Fruit fly (Drosophila melanogaster) whole organism, embryonic: Measurements from ENCODE around the gene HIP-R.

ENCODE experiments used
- Abd-B ChIP-seq: fragments of 200-800 bp; sonication (Bioruptor generic); optimal IDR thresholded peaks from 2 replicates; lab custom pipeline; 2018; ENCODE audit warnings: missing biosample characterization, mild to moderate bottlenecking, missing genetic modification characterization, moderate library complexity
- CG10267 ChIP-seq: fragments of 200-800 bp; sonication (Bioruptor generic); optimal IDR thresholded peaks from 2 replicates; lab custom pipeline; 2018; ENCODE audit warnings: missing biosample characterization, mild to moderate bottlenecking, missing genetic modification characterization, moderate library complexity
- CG10366 ChIP-seq: fragments of 200-800 bp; sonication (Bioruptor generic); IDR thresholded peaks from 2 replicates; pipeline ENCODE4 v1.3.6; 2022; ENCODE audit warnings: missing biosample characterization, missing genetic modification characterization
- CG13296 ChIP-seq: fragments of 200-800 bp; sonication (Bioruptor generic); optimal IDR thresholded peaks from 3 replicates; lab custom pipeline; 2018; ENCODE audit warnings: missing biosample characterization, mild to moderate bottlenecking, missing genetic modification characterization
- CG13424 ChIP-seq: fragments of 200-800 bp; sonication (Bioruptor generic); optimal IDR thresholded peaks from 2 replicates; lab custom pipeline; 2019; ENCODE audit warnings: missing biosample characterization, mild to moderate bottlenecking, missing genetic modification characterization, moderate library complexity
- CG1529 ChIP-seq: fragments of 200-800 bp; sonication (Bioruptor generic); optimal IDR thresholded peaks from 3 replicates; lab custom pipeline; 2018; ENCODE audit warnings: missing biosample characterization, missing genetic modification characterization
- CG1792 ChIP-seq: fragments of 200-800 bp; sonication (Bioruptor generic); optimal IDR thresholded peaks from 2 replicates; lab custom pipeline; 2016; ENCODE audit warnings: missing biosample characterization, missing genetic modification characterization
- CG3065 ChIP-seq: fragments of 200-800 bp; sonication (Bioruptor generic); optimal IDR thresholded peaks from 2 replicates; lab custom pipeline; 2016; ENCODE audit warnings: missing biosample characterization, missing genetic modification characterization
- CG31365 ChIP-seq: fragments of 200-800 bp; sonication (Bioruptor generic); optimal IDR thresholded peaks from 2 replicates; lab custom pipeline; 2018; ENCODE audit warnings: missing biosample characterization, mild to moderate bottlenecking, missing genetic modification characterization
- CG33213 ChIP-seq: fragments of 200-800 bp; sonication (Bioruptor generic); optimal IDR thresholded peaks from 3 replicates; lab custom pipeline; 2016; ENCODE audit warnings: missing biosample characterization, missing genetic modification characterization
- CG4360 ChIP-seq: fragments of 200-800 bp; sonication (Bioruptor generic); IDR thresholded peaks from 2 replicates; pipeline ENCODE4 v1.3.6; 2022; ENCODE audit warnings: missing biosample characterization, missing genetic modification characterization
- CG5180 ChIP-seq: fragments of 200-800 bp; sonication (Bioruptor generic); optimal IDR thresholded peaks from 3 replicates; lab custom pipeline; 2017; ENCODE audit warnings: missing biosample characterization, missing genetic modification characterization, mild to moderate bottlenecking, moderate library complexity, missing genetic modification reagents
- CG6272 ChIP-seq: fragments of 200-800 bp; sonication (Bioruptor generic); IDR thresholded peaks from 2 replicates; pipeline ENCODE4 v1.3.6; 2022; ENCODE audit warnings: missing biosample characterization, missing genetic modification characterization
- CG6683 ChIP-seq: fragments of 200-800 bp; sonication (Bioruptor generic); optimal IDR thresholded peaks from 2 replicates; lab custom pipeline; 2017; ENCODE audit warnings: missing biosample characterization, mild to moderate bottlenecking, missing genetic modification characterization, missing genetic modification reagents
- CG7786 ChIP-seq: fragments of 200-800 bp; sonication (Bioruptor generic); optimal IDR thresholded peaks from 2 replicates; lab custom pipeline; 2016; ENCODE audit warnings: missing biosample characterization, missing genetic modification characterization
- CG8924 ChIP-seq: fragments of 200-800 bp; optimal IDR thresholded peaks from 3 replicates; lab custom pipeline; 2019; ENCODE audit warnings: missing biosample characterization, mild to moderate bottlenecking, missing genetic modification characterization, moderate library complexity
- CG9215 ChIP-seq: fragments of 200-800 bp; sonication (Bioruptor generic); IDR thresholded peaks from 2 replicates; pipeline ENCODE4 v1.3.6; 2022; ENCODE audit warnings: missing biosample characterization, missing genetic modification characterization
- CG9727 ChIP-seq: fragments of 200-800 bp; sonication (Bioruptor generic); optimal IDR thresholded peaks from 3 replicates; lab custom pipeline; 2017; ENCODE audit warnings: missing biosample characterization, mild to moderate bottlenecking, missing genetic modification characterization
- CrebB ChIP-seq: fragments of 200-800 bp; sonication (Bioruptor generic); optimal IDR thresholded peaks from 3 replicates; lab custom pipeline; 2018; ENCODE audit warnings: missing biosample characterization, mild to moderate bottlenecking, missing genetic modification characterization
- Dll ChIP-seq: fragments of 200-800 bp; sonication (Bioruptor generic); IDR thresholded peaks from 4 replicates; pipeline ENCODE4 v1.3.6; 2022; ENCODE audit warnings: missing biosample characterization, missing genetic modification characterization; ENCODE audit not compliant: partially characterized antibody
- E2f1 ChIP-seq: fragments of 200-800 bp; sonication (Bioruptor generic); IDR thresholded peaks from 2 replicates; pipeline ENCODE4 v1.3.6; 2022; ENCODE audit warnings: missing biosample characterization, missing genetic modification characterization
- Eip74EF ChIP-seq, 2 experiments: fragments of 200-800 bp in 1 of 2; fragments of >200 bp in 1 of 2; sonication (Bioruptor generic) in 1 of 2; optimal IDR thresholded peaks; 2 replicates each; lab custom pipeline; 2017 to 2019; ENCODE audit warnings: missing biosample characterization in 2 of 2, missing genetic modification characterization in 2 of 2, mild to moderate bottlenecking in 1 of 2, moderate library complexity in 1 of 2
- Fer1 ChIP-seq: fragments of 200-800 bp; sonication (Bioruptor generic); optimal IDR thresholded peaks from 2 replicates; lab custom pipeline; 2017; ENCODE audit warnings: missing biosample characterization, mild to moderate bottlenecking, missing genetic modification characterization
- Gug ChIP-seq: fragments of 200-800 bp; sonication (Bioruptor generic); IDR thresholded peaks from 4 replicates; pipeline ENCODE4 v1.3.6; 2022; ENCODE audit warnings: missing biosample characterization, missing genetic modification characterization
- Hmx ChIP-seq: fragments of 200-800 bp; sonication (Bioruptor generic); optimal IDR thresholded peaks from 2 replicates; lab custom pipeline; 2016; ENCODE audit warnings: missing biosample characterization, missing genetic modification characterization
- Hr78 ChIP-seq, 2 experiments: fragments of 200-800 bp in 1 of 2; fragments of >200 bp in 1 of 2; sonication (Bioruptor generic) in 1 of 2; optimal IDR thresholded peaks; 2 replicates each; lab custom pipeline; 2017 to 2019; ENCODE audit warnings: missing biosample characterization in 2 of 2, missing genetic modification characterization in 2 of 2, mild to moderate bottlenecking in 1 of 2, moderate library complexity in 1 of 2
- Jarid2 ChIP-seq: fragments of 200-800 bp; sonication (Bioruptor generic); optimal IDR thresholded peaks from 3 replicates; lab custom pipeline; 2017; ENCODE audit warnings: mild to moderate bottlenecking, missing biosample characterization, missing genetic modification reagents, missing genetic modification characterization
- MESR4 ChIP-seq: fragments of 200-800 bp; sonication (Bioruptor generic); optimal IDR thresholded peaks from 2 replicates; lab custom pipeline; 2018; ENCODE audit warnings: missing biosample characterization, mild to moderate bottlenecking, missing genetic modification characterization, moderate library complexity
- NC2β ChIP-seq: fragments of 200-800 bp; sonication (Bioruptor generic); optimal IDR thresholded peaks from 2 replicates; lab custom pipeline; 2016; ENCODE audit warnings: missing biosample characterization, missing genetic modification characterization
- Optix ChIP-seq: fragments of 200-800 bp; sonication (Bioruptor generic); IDR thresholded peaks from 3 replicates; pipeline ENCODE4 v1.3.6; 2022; ENCODE audit warnings: missing biosample characterization, missing genetic modification characterization
- Sry-δ ChIP-seq: fragments of 200-800 bp; sonication (Bioruptor generic); optimal IDR thresholded peaks from 2 replicates; lab custom pipeline; 2016; ENCODE audit warnings: missing biosample characterization, missing genetic modification characterization
- TFAM ChIP-seq: fragments of 200-800 bp; sonication (Bioruptor generic); optimal IDR thresholded peaks from 2 replicates; lab custom pipeline; 2017; ENCODE audit warnings: missing biosample characterization, missing genetic modification characterization, inconsistent platforms
- ab ChIP-seq: fragments of 200-800 bp; sonication (Bioruptor generic); optimal IDR thresholded peaks from 2 replicates; lab custom pipeline; 2016; ENCODE audit warnings: missing biosample characterization, missing genetic modification characterization
- bigmax ChIP-seq: fragments of 200-800 bp; sonication (Bioruptor generic); optimal IDR thresholded peaks from 2 replicates; lab custom pipeline; 2018; ENCODE audit warnings: missing biosample characterization, mild to moderate bottlenecking, missing genetic modification characterization
- caup ChIP-seq: fragments of 200-800 bp; sonication (Bioruptor generic); optimal IDR thresholded peaks from 3 replicates; lab custom pipeline; 2017; ENCODE audit warnings: missing biosample characterization, mild to moderate bottlenecking, missing genetic modification characterization, moderate library complexity; ENCODE audit not compliant: severe bottlenecking
- crc ChIP-seq: fragments of 200-800 bp; sonication (Bioruptor generic); optimal IDR thresholded peaks from 2 replicates; lab custom pipeline; 2016; ENCODE audit warnings: missing biosample characterization, missing genetic modification characterization
- dan ChIP-seq: fragments of 200-800 bp; sonication (Bioruptor generic); IDR thresholded peaks from 2 replicates; pipeline ENCODE4 v1.3.6; 2022; ENCODE audit warnings: missing biosample characterization, missing genetic modification characterization
- dati ChIP-seq: fragments of 200-800 bp; sonication (Bioruptor generic); IDR thresholded peaks from 2 replicates; pipeline ENCODE4 v1.3.6; 2022; ENCODE audit warnings: missing biosample characterization, missing genetic modification characterization
- dpn ChIP-seq, 2 experiments: fragments of 200-800 bp; sonication (Bioruptor generic); optimal IDR thresholded peaks; 3 replicates each; lab custom pipeline; 2016; ENCODE audit warnings: missing biosample characterization in 2 of 2, missing genetic modification characterization in 2 of 2
- fd102C ChIP-seq: fragments of 200-800 bp; sonication (Bioruptor generic); optimal IDR thresholded peaks from 2 replicates; lab custom pipeline; 2018; ENCODE audit warnings: missing biosample characterization, mild to moderate bottlenecking, missing genetic modification characterization, moderate library complexity
- fd96Cb ChIP-seq: fragments of 200-800 bp; sonication (Bioruptor generic); optimal IDR thresholded peaks from 2 replicates; lab custom pipeline; 2018; ENCODE audit warnings: missing biosample characterization, mild to moderate bottlenecking, missing genetic modification characterization, moderate library complexity
- gro ChIP-seq: fragments of 200-800 bp; sonication (Bioruptor generic); optimal IDR thresholded peaks from 2 replicates; lab custom pipeline; 2016; ENCODE audit warnings: missing biosample characterization, missing genetic modification characterization
- peb ChIP-seq: fragments of 200-800 bp; sonication (Bioruptor generic); IDR thresholded peaks from 2 replicates; pipeline ENCODE4 v1.3.6; 2022; ENCODE audit warnings: missing biosample characterization, missing genetic modification characterization
- pnt ChIP-seq: fragments of 200-800 bp; sonication (Bioruptor generic); optimal IDR thresholded peaks from 3 replicates; lab custom pipeline; 2016; ENCODE audit warnings: missing biosample characterization, missing genetic modification characterization
- sima ChIP-seq: fragments of 200-800 bp; sonication (Bioruptor generic); optimal IDR thresholded peaks from 2 replicates; lab custom pipeline; 2016; ENCODE audit warnings: missing biosample characterization, missing genetic modification characterization
- sob ChIP-seq: fragments of 200-800 bp; sonication (Bioruptor generic); IDR thresholded peaks from 2 replicates; pipeline ENCODE4 v1.3.6; 2022; ENCODE audit warnings: missing biosample characterization, missing genetic modification characterization
- trem ChIP-seq: fragments of 200-800 bp; optimal IDR thresholded peaks from 3 replicates; lab custom pipeline; 2019; ENCODE audit warnings: missing biosample characterization, mild to moderate bottlenecking, missing genetic modification characterization, moderate library complexity
- vfl ChIP-seq: fragments of 200-800 bp; sonication (Bioruptor generic); optimal IDR thresholded peaks from 2 replicates; lab custom pipeline; 2016; ENCODE audit warnings: missing biosample characterization, missing genetic modification characterization

The HIP-R gene

DNA sequence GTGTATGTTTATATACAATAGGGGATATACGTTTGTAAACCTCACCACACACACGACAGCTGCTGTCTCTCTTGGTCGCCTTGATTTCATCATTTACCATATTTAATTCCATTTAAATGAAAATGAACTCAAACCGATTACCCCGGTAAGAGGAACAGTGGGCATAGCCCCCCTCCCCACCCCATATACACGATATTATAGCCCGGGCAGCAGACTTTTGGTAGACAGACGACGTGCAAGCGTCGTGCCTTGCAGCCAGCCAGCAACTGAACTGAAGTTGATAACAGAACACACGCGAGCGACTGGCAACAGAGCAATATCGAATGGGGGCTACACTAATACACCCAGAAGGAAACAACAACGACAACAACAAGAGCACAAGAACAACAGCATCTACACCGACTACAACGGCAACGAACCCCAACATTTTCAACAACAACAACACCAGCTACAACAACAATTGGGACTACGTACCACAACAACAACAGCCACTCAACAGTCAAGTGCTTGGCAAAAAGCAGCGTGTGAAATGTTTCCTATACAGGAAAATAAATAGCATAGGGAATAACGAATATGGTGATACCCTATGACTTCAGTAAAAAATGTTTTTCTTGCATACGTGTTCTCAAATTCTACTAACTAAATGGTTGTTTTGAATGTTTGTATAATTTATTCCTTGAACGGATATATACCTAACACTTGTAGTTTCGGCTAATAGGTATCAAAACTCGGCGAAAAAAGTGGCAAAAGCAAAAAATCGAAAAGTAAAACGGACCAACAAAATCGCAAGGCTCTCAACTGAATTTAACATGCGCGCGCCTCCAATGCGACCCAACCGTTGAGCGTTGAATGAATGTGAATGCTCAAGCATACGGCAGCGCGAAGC lies 46.5 kb upstream of the HIP-R start (continued):
- peak; percentile 55; the same call in 1 of the 2 replicates for TF ChIP-seq peb (GFP tag; lab: Robert Waterston, UW)
- peak; percentile 88 for TF ChIP-seq fd96Cb
- peak; percentile 39 for TF ChIP-seq Sry-δ (GFP tag; lab: Kevin White, UChicago)
- no peak for TF ChIP-seq bigmax (GFP tag; lab: Kevin White, UChicago)
- peak; percentile 42 for TF ChIP-seq CG9727 (GFP tag; lab: Kevin White, UChicago)
- TF ChIP-seq dpn (GFP tag; optimal IDR thresholded peaks at IDR 0.05; lab: Kevin White, UChicago) = peak; percentile 80 to 85
- peak; percentile 83 for TF ChIP-seq CG1792
- peak; percentile 79 for TF ChIP-seq Fer1 (GFP tag; lab: Kevin White, UChicago)
- peak; percentile 64 for TF ChIP-seq caup (GFP tag; lab: Kevin White, UChicago)
- peak; percentile 94 for TF ChIP-seq CG5180
- TF ChIP-seq CG6683 (GFP tag; lab: Kevin White, UChicago) = peak; percentile 24
- TF ChIP-seq Dll = no peak
- TF ChIP-seq CG10267 (tag; lab: Kevin White, UChicago) = peak; percentile 58
- peak; percentile 70 for TF ChIP-seq sob (GFP tag; lab: Robert Waterston, UW)
- TF ChIP-seq CrebB = peak; percentile 61
- no peak for TF ChIP-seq fd102C (GFP tag; lab: Kevin White, UChicago)
- TF ChIP-seq MESR4 (GFP tag; lab: Kevin White, UChicago) = no peak
- peak; percentile 55 for TF ChIP-seq CG1529 (GFP tag; lab: Kevin White, UChicago)
- peak; percentile 62 for TF ChIP-seq vfl (GFP tag; lab: Kevin White, UChicago)
- TF ChIP-seq CG10366 (GFP tag; lab: Robert Waterston, UW) = peak; percentile 87
- TF ChIP-seq sima (GFP tag; lab: Kevin White, UChicago) = peak; percentile 30
- TF ChIP-seq gro = peak; percentile 77
- TF ChIP-seq CG7786 (GFP tag; lab: Kevin White, UChicago) = peak; percentile 89
- TF ChIP-seq CG9215 (GFP tag; lab: Robert Waterston, UW) = peak; percentile 69
- peak; percentile 78 for TF ChIP-seq E2f1 (GFP tag; lab: Robert Waterston, UW)
- TF ChIP-seq Eip74EF (GFP tag; optimal IDR thresholded peaks at IDR 0.05; lab: Kevin White, UChicago) = peak in 1 of 2 experiments; percentile 76
- peak; percentile 57 for TF ChIP-seq NC2β (GFP tag; lab: Kevin White, UChicago)
- peak; percentile 43 for TF ChIP-seq CG31365 (tag; lab: Kevin White, UChicago)
- peak; percentile 74 for TF ChIP-seq CG6272 (GFP tag; lab: Robert Waterston, UW)
- peak; percentile 41; the same call in 1 of the 2 replicates for TF ChIP-seq dati (GFP tag; lab: Robert Waterston, UW)
- TF ChIP-seq Gug (GFP tag; lab: Robert Waterston, UW) = peak; percentile 68; the same call in 3 of the 4 replicates
- no peak for TF ChIP-seq TFAM
- peak; percentile 83 for TF ChIP-seq Jarid2 (GFP tag; lab: Kevin White, UChicago)
- TF ChIP-seq CG8924 (tag; lab: Kevin White, UChicago) = peak; percentile 63
- TF ChIP-seq CG13424 (tag; lab: Kevin White, UChicago) = peak; percentile 87
- peak; percentile 8; the same call in 1 of the 2 replicates for TF ChIP-seq dan (GFP tag; lab: Robert Waterston, UW)
- peak; percentile 58 for TF ChIP-seq Hmx (GFP tag; lab: Kevin White, UChicago)
- peak; percentile 86 for TF ChIP-seq pnt (GFP tag; lab: Kevin White, UChicago)
- peak; percentile 49 for TF ChIP-seq ab (GFP tag; lab: Kevin White, UChicago)
- peak; percentile 83 for TF ChIP-seq crc (GFP tag; lab: Kevin White, UChicago)
- peak in 1 of 2 experiments; percentile 73 for TF ChIP-seq Hr78 (GFP tag; optimal IDR thresholded peaks at IDR 0.05; lab: Kevin White, UChicago)
- peak; percentile 19; the same call in 2 of the 3 replicates for TF ChIP-seq Optix (GFP tag; lab: Robert Waterston, UW)
- peak; percentile 65 for TF ChIP-seq CG33213
- TF ChIP-seq CG3065 (GFP tag; lab: Kevin White, UChicago) = no peak
- peak; percentile 84 for TF ChIP-seq CG13296 (GFP tag; lab: Kevin White, UChicago)
- TF ChIP-seq Abd-B = peak; percentile 83
- TF ChIP-seq CG4360 (GFP tag; lab: Robert Waterston, UW) = peak; percentile 100
- peak; percentile 30 for TF ChIP-seq trem (tag; lab: Kevin White, UChicago)
